Worm (Caenorhabditis elegans) whole organism, young adult: ENCODE measurements around the gene K05F1.9.

Experiments used
- B0261.1 ChIP-seq: sonication (generic microtip); optimal IDR thresholded peaks from 2 replicates; lab custom pipeline; 2016; ENCODE audit warnings: mild to moderate bottlenecking, missing genetic modification characterization, moderate library complexity, missing compliant biosample characterization
- F33H1.4 ChIP-seq: fragments of 200-800 bp; sonication (Bioruptor generic); IDR thresholded peaks from 2 replicates; pipeline ENCODE4 v1.3.6; 2022; ENCODE audit warnings: missing genetic modification reagents, missing genetic modification characterization, missing compliant biosample characterization
- F49E8.2 ChIP-seq: sonication (generic microtip); optimal IDR thresholded peaks from 3 replicates; lab custom pipeline; 2017; ENCODE audit warnings: missing genetic modification characterization, mild to moderate bottlenecking, missing compliant biosample characterization, antibody characterized with exemption, moderate library complexity; ENCODE audit not compliant: insufficient read depth
- F52B5.7 ChIP-seq: sonication (generic microtip); optimal IDR thresholded peaks from 2 replicates; lab custom pipeline; 2016; ENCODE audit warnings: mild to moderate bottlenecking, missing genetic modification characterization, missing compliant biosample characterization
- F57A8.1 ChIP-seq: fragments of 200-800 bp; sonication (Bioruptor generic); optimal IDR thresholded peaks from 2 replicates; lab custom pipeline; 2018; ENCODE audit warnings: mild to moderate bottlenecking, missing genetic modification characterization, moderate library complexity, missing compliant biosample characterization
- Y53F4B.3 ChIP-seq: fragments of 200-800 bp; sonication (Bioruptor generic); IDR thresholded peaks from 2 replicates; pipeline ENCODE4 v1.3.6; 2022; ENCODE audit warnings: missing genetic modification reagents, missing genetic modification characterization, missing compliant biosample characterization
- aptf-2 ChIP-seq: fragments of 200-800 bp; sonication (Bioruptor generic); conservative IDR thresholded peaks from 2 replicates; pipeline ENCODE4 v1.3.6; 2022; ENCODE audit warnings: missing genetic modification reagents, missing genetic modification characterization, missing compliant biosample characterization
- atf-7 ChIP-seq: sonication (generic microtip); optimal IDR thresholded peaks from 2 replicates; lab custom pipeline; 2017; ENCODE audit warnings: mild to moderate bottlenecking, missing genetic modification characterization, missing compliant biosample characterization
- athp-1 ChIP-seq: sonication (generic microtip); optimal IDR thresholded peaks from 2 replicates; lab custom pipeline; 2017; ENCODE audit warnings: mild to moderate bottlenecking, missing genetic modification characterization, missing compliant biosample characterization
- bed-2 ChIP-seq: fragments of 200-800 bp; sonication (Bioruptor generic); IDR thresholded peaks from 2 replicates; pipeline ENCODE4 v1.3.6; 2022; ENCODE audit warnings: missing genetic modification reagents, missing genetic modification characterization, missing compliant biosample characterization
- ceh-100 ChIP-seq: fragments of 200-800 bp; sonication (Bioruptor generic); IDR thresholded peaks from 2 replicates; pipeline ENCODE4 v1.3.6; 2022; ENCODE audit warnings: missing genetic modification reagents, missing genetic modification characterization, missing compliant biosample characterization
- ceh-79 ChIP-seq: sonication (generic microtip); optimal IDR thresholded peaks from 2 replicates; lab custom pipeline; 2017; ENCODE audit warnings: mild to moderate bottlenecking, missing genetic modification characterization, missing compliant biosample characterization
- chd-7 ChIP-seq: sonication (generic microtip); optimal IDR thresholded peaks from 2 replicates; lab custom pipeline; 2016; ENCODE audit warnings: mild to moderate bottlenecking, missing genetic modification characterization, moderate library complexity, missing compliant biosample characterization
- die-1 ChIP-seq: sonication (generic microtip); optimal IDR thresholded peaks from 2 replicates; lab custom pipeline; 2016; ENCODE audit warnings: missing genotype, mild to moderate bottlenecking, missing genetic modification characterization, missing compliant biosample characterization
- dpl-1 ChIP-seq: fragments of 150-350 bp; optimal IDR thresholded peaks from 2 replicates; lab custom pipeline; 2014; ENCODE audit warnings: missing biosample characterization, missing genetic modification reagents, missing genetic modification characterization
- egl-18 ChIP-seq: fragments of 200-800 bp; sonication (Bioruptor generic); IDR thresholded peaks from 2 replicates; pipeline ENCODE4 v1.3.6; 2022; ENCODE audit warnings: missing genetic modification reagents, missing genetic modification characterization, missing compliant biosample characterization
- egrh-3 ChIP-seq: fragments of 200-800 bp; sonication (Bioruptor generic); IDR thresholded peaks from 2 replicates; pipeline ENCODE4 v1.3.6; 2022; ENCODE audit warnings: missing genetic modification reagents, missing genetic modification characterization, missing compliant biosample characterization
- ekl-4 ChIP-seq: fragments of 200-800 bp; sonication (Bioruptor generic); IDR thresholded peaks from 2 replicates; pipeline ENCODE4 v1.3.6; 2022; ENCODE audit warnings: missing genetic modification reagents, missing genetic modification characterization, missing compliant biosample characterization
- ets-4 ChIP-seq: fragments of 200-800 bp; sonication (Bioruptor generic); optimal IDR thresholded peaks from 2 replicates; lab custom pipeline; 2018; ENCODE audit warnings: mild to moderate bottlenecking, missing genetic modification characterization, missing compliant biosample characterization
- gei-17 ChIP-seq: fragments of 200-800 bp; sonication (Bioruptor generic); optimal IDR thresholded peaks from 2 replicates; lab custom pipeline; 2018; ENCODE audit warnings: mild to moderate bottlenecking, missing genetic modification characterization, missing compliant biosample characterization
- him-1 ChIP-seq: sonication (generic microtip); optimal IDR thresholded peaks from 2 replicates; lab custom pipeline; 2016; ENCODE audit warnings: missing genotype, missing genetic modification reagents, missing genetic modification characterization, missing compliant biosample characterization
- hsf-1 ChIP-seq: fragments of 200-800 bp; sonication (Bioruptor generic); IDR thresholded peaks from 2 replicates; pipeline ENCODE4 v1.3.6; 2022; ENCODE audit warnings: missing genetic modification reagents, missing genetic modification characterization, missing compliant biosample characterization
- lin-26 ChIP-seq: fragments of 200-800 bp; sonication (Bioruptor generic); IDR thresholded peaks from 2 replicates; pipeline ENCODE4 v1.3.6; 2022; ENCODE audit warnings: missing genetic modification reagents, missing genetic modification characterization, missing compliant biosample characterization
- lin-35 ChIP-seq, 3 experiments: fragments of 150-350 bp in 2 of 3; sonication (generic microtip) in 1 of 3; optimal IDR thresholded peaks; 2 replicates each; lab custom pipeline; 2014 to 2018; ENCODE audit warnings: missing biosample characterization in 3 of 3, missing genetic modification characterization in 3 of 3, missing genetic modification reagents in 3 of 3
- lin-54 ChIP-seq: fragments of 200-800 bp; sonication (Bioruptor generic); optimal IDR thresholded peaks from 2 replicates; lab custom pipeline; 2018; ENCODE audit warnings: mild to moderate bottlenecking, missing genetic modification characterization, missing compliant biosample characterization
- lir-1 ChIP-seq: fragments of 200-800 bp; sonication (Bioruptor generic); conservative IDR thresholded peaks from 2 replicates; pipeline ENCODE4 v1.3.6; 2022; ENCODE audit warnings: missing genetic modification reagents, missing genetic modification characterization, missing compliant biosample characterization
- lsl-1 ChIP-seq: fragments of 200-800 bp; sonication (Bioruptor generic); optimal IDR thresholded peaks from 2 replicates; lab custom pipeline; 2018; ENCODE audit warnings: mild to moderate bottlenecking, missing genetic modification characterization, moderate library complexity, missing compliant biosample characterization
- mcd-1 ChIP-seq: fragments of 200-800 bp; sonication (Bioruptor generic); IDR thresholded peaks from 2 replicates; pipeline ENCODE4 v1.3.6; 2022; ENCODE audit warnings: missing genetic modification reagents, missing genetic modification characterization, missing compliant biosample characterization
- mxl-1 ChIP-seq: sonication (generic microtip); optimal IDR thresholded peaks from 2 replicates; lab custom pipeline; 2016; ENCODE audit warnings: missing genetic modification characterization, missing compliant biosample characterization
- nfya-1 ChIP-seq: sonication (generic microtip); optimal IDR thresholded peaks from 2 replicates; lab custom pipeline; 2017; ENCODE audit warnings: antibody characterized with exemption, missing compliant biosample characterization, missing genetic modification characterization, borderline replicate concordance; ENCODE audit not compliant: insufficient read depth
- nhr-27 ChIP-seq: fragments of 200-800 bp; sonication (Bioruptor generic); optimal IDR thresholded peaks from 2 replicates; lab custom pipeline; 2018; ENCODE audit warnings: mild to moderate bottlenecking, missing genetic modification characterization, moderate library complexity, missing compliant biosample characterization
- nhr-80 ChIP-seq: sonication (generic microtip); optimal IDR thresholded peaks from 2 replicates; lab custom pipeline; 2016; ENCODE audit warnings: missing genetic modification characterization, missing compliant biosample characterization
- pbrm-1 ChIP-seq: fragments of 200-800 bp; sonication (Bioruptor generic); IDR thresholded peaks from 2 replicates; pipeline ENCODE4 v1.3.6; 2022; ENCODE audit warnings: missing genetic modification reagents, missing genetic modification characterization, missing compliant biosample characterization
- snpc-1.3 ChIP-seq: sonication (generic microtip); optimal IDR thresholded peaks from 2 replicates; lab custom pipeline; 2017; ENCODE audit warnings: missing genetic modification characterization, mild to moderate bottlenecking, missing compliant biosample characterization, antibody characterized with exemption, moderate library complexity, missing genotype, missing genetic modification reagents; ENCODE audit not compliant: insufficient read depth
- snpc-3.4 ChIP-seq: sonication (generic microtip); optimal IDR thresholded peaks from 2 replicates; lab custom pipeline; 2017; ENCODE audit warnings: missing genetic modification characterization, mild to moderate bottlenecking, missing compliant biosample characterization, antibody characterized with exemption, moderate library complexity, missing genotype, missing genetic modification reagents
- somi-1 ChIP-seq: fragments of 200-800 bp; sonication (Bioruptor generic); optimal IDR thresholded peaks from 2 replicates; lab custom pipeline; 2018; ENCODE audit warnings: mild to moderate bottlenecking, missing genetic modification characterization, missing compliant biosample characterization
- tbp1 ChIP-seq: fragments of 200-800 bp; sonication (Bioruptor generic); optimal IDR thresholded peaks from 2 replicates; lab custom pipeline; 2018; ENCODE audit warnings: mild to moderate bottlenecking, missing genetic modification characterization, missing compliant biosample characterization
- unc-130 ChIP-seq: sonication (generic microtip); optimal IDR thresholded peaks from 2 replicates; lab custom pipeline; 2016; ENCODE audit warnings: missing genetic modification reagents, missing genetic modification characterization, missing compliant biosample characterization
- xnd-1 ChIP-seq: sonication (generic microtip); optimal IDR thresholded peaks from 2 replicates; lab custom pipeline; 2016; ENCODE audit warnings: missing genotype, missing genetic modification reagents, missing genetic modification characterization, missing compliant biosample characterization
- zfh-2 ChIP-seq: fragments of 200-800 bp; sonication (Bioruptor generic); conservative IDR thresholded peaks from 2 replicates; pipeline ENCODE4 v1.3.6; 2022; ENCODE audit warnings: missing genetic modification reagents, missing genetic modification characterization, missing compliant biosample characterization
- ztf-22 ChIP-seq: fragments of 200-800 bp; sonication (Bioruptor generic); optimal IDR thresholded peaks from 2 replicates; lab custom pipeline; 2018; ENCODE audit warnings: mild to moderate bottlenecking, missing genetic modification characterization, moderate library complexity, missing compliant biosample characterization
- ztf-28 ChIP-seq: fragments of 200-800 bp; sonication (Bioruptor generic); IDR thresholded peaks from 2 replicates; pipeline ENCODE4 v1.3.6; 2022; ENCODE audit warnings: missing genetic modification reagents, missing genetic modification characterization, missing compliant biosample characterization

K05F1.9 gene

ce11 chrII:5790313-5790773 is 10.6 kb downstream of the K05F1.9 start, which contains the start of gene lect-2:
Gene lect-2 (plus strand): TSS chrII:5790723.
- no peak for TF ChIP-seq Y53F4B.3 (GFP tag; lab: Robert Waterston, UW)
- TF ChIP-seq egl-18 (GFP tag; lab: Robert Waterston, UW) = no peak
- TF ChIP-seq ztf-22 = no peak
- no peak for TF ChIP-seq bed-2 (GFP tag; lab: Robert Waterston, UW)
- TF ChIP-seq mxl-1 (tag; lab: Kevin White, UChicago) = no peak
- no peak for TF ChIP-seq lsl-1 (GFP tag; lab: Kevin White, UChicago)
- no peak for TF ChIP-seq nfya-1
- no peak for TF ChIP-seq dpl-1
- no peak for TF ChIP-seq pbrm-1 (GFP tag; lab: Robert Waterston, UW)
- no peak for TF ChIP-seq snpc-1.3 (tag; lab: Kevin White, UChicago)
- no peak for TF ChIP-seq hsf-1 (GFP tag; lab: Robert Waterston, UW)

DNA sequence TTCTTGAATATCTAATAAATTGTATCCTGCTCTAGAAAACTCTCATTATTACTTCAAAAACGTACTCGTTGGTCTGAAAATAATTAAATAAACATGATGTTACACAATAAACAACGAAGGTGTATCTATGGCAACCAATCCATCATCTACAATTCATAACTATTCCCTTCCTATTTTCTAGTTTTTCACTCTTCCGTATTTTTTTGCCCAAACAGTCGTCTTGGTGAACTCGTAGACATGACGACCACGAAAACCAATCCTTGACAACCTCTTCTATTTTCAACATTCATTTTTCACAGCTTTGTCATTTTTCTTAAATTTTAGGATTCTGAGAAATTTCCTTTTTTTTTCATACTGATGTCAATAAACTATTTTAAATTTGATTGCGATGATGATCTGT is 12.2 kb downstream of the K05F1.9 start, which contains the start of gene K05F1.13:
TSS of gene K05F1.13 (plus strand) at position 301 of the 400 bp plus-strand sequence.
- TF ChIP-seq bed-2 (GFP tag; lab: Robert Waterston, UW) (no peak), athp-1 (tag; lab: Kevin White, UChicago) (no peak), tbp1 (no peak), ceh-79 (tag; lab: Kevin White, UChicago) (no peak), him-1 (tag; lab: Kevin White, UChicago) (no peak), F33H1.4 (GFP tag; lab: Robert Waterston, UW) (no peak), lin-54 (GFP tag; lab: Kevin White, UChicago) (no peak), die-1 (tag; lab: Kevin White, UChicago) (no peak), F52B5.7 (tag; lab: Kevin White, UChicago) (no peak), ztf-22 (no peak), lin-35 (GFP tag; optimal IDR thresholded peaks at IDR 0.05; lab: Kevin White, UChicago) (no peak), atf-7 (no peak), mcd-1 (GFP tag; lab: Robert Waterston, UW) (no peak), F49E8.2 (tag; lab: Kevin White, UChicago) (no peak), somi-1 (GFP tag; lab: Kevin White, UChicago) (no peak), ekl-4 (GFP tag; lab: Robert Waterston, UW) (no peak), aptf-2 (no peak)

- TF ChIP-seq gei-17 (GFP tag; lab: Kevin White, UChicago) = no peak
- TF ChIP-seq zfh-2 = no peak
- TF ChIP-seq ets-4 (GFP tag; lab: Kevin White, UChicago) = no peak
These were observed 15.5 kb downstream of the K05F1.9 start for ce11 chrII:5785504-5785903.

DNA sequence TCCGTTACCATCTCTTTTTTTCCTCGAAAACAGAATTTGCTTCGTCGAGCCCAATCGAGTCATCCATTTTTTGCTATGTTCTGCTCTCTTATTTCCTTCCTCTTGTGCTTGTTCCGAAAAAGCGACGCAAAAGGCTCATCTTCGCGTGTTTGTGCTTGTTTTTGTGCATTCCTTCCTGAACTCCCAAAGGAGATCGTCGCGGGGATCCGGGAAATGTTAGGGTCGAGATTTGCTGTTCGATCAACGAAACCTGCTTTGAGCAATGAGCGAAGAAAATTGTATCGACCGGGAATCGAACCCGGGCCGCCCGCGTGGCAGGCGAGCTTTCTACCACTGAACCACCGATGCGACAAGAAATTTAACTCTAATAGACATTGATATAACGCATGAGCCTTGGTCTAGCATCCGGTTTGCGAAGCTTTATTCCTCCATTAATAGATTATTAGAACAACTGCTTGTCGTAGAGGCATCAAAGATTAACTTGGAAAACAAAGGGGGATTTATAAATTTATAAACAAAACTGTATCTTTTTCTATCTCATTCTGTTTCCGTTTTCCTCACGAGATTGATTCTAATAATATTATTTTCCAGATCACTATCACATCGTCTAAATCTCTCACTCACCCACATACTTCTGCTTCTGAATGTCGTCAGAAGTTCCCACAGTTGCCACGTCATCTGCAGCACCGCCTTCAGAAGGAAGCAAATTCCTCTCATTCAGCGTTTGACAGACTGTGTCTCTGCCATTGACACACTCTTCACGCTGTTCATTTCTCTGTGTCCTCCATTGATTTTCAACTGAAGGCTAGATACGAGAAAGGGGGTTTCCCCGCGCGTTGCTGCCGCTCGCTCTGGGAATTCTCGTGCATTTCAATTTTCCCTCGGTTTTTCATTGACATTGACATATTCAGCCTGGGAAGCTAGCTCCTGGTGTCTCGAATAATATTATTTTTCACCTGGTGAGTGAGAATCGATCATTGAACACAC is 18.7 kb downstream of the K05F1.9 start, which contains the start of gene K05F1.6:
TSS of gene K05F1.6 (plus strand) at position 586 of the 987 bp plus-strand sequence.
- TF ChIP-seq chd-7 (tag; lab: Kevin White, UChicago) = peak; percentile 83
- peak; percentile 95 for TF ChIP-seq lin-26
- TF ChIP-seq F57A8.1 (GFP tag; lab: Kevin White, UChicago) = peak; percentile 30
- TF ChIP-seq mcd-1 (GFP tag; lab: Robert Waterston, UW) = peak; percentile 72
- TF ChIP-seq lin-35 (GFP tag; optimal IDR thresholded peaks at IDR 0.05; lab: Kevin White, UChicago) = peak in 1 of 3 experiments; percentile 55
- TF ChIP-seq B0261.1 (tag; lab: Kevin White, UChicago) = peak; percentile 94
- TF ChIP-seq unc-130 (GFP tag; lab: Kevin White, UChicago) = peak; percentile 50
- TF ChIP-seq nhr-27 (tag; lab: Kevin White, UChicago) = peak; percentile 60
- peak; percentile 49; the same call in 1 of the 2 replicates for TF ChIP-seq egrh-3 (GFP tag; lab: Robert Waterston, UW)
- TF ChIP-seq nhr-80 = peak; percentile 81
- TF ChIP-seq ceh-100 = peak; percentile 73
- TF ChIP-seq lir-1 (GFP tag; lab: Robert Waterston, UW) = 0 out of 2 replicates have a peak, but pooled peaks have one; percentile 12
- peak; percentile 39 for TF ChIP-seq xnd-1 (tag; lab: Kevin White, UChicago)
- peak; percentile 84 for TF ChIP-seq snpc-3.4
- TF ChIP-seq ztf-28 = peak; percentile 86
